Fruit fly (Drosophila melanogaster): ENCODE results near the gene CG12691.

DNA sequence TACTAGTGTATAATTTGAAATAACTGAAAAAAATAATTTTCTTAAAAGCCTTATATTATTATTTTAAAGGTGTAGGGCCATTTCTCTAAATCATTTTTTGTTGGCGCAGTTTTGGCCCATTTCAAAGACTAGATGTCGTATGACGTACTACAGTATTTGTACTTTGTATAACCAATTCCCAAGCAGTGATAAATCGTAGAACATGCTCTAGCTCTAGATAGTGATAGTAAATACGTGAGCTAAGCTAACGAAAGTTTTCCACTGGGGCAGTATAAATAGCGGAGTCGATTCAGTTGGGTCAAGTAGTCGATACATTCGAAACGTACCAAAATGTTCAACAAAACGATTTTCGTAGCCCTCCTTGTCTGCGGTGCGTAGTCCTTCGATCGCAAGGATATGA is 18.9 kb upstream of the CG12691 start, which contains the start of gene CG43134:
- TF ChIP-seq CG31627 (GFP tag; optimal IDR thresholded peaks at IDR 0.05) (no peak), CG3032 (tag; optimal IDR thresholded peaks at IDR 0.05) (no peak), ss (GFP tag; optimal IDR thresholded peaks at IDR 0.05) (no peak), eg (GFP tag; IDR thresholded peaks at IDR 0.05) (no peak), CG34406 (GFP tag; optimal IDR thresholded peaks at IDR 0.05) (no peak), cyc (GFP tag; optimal IDR thresholded peaks at IDR 0.05) (no peak), Ets21C (GFP tag; optimal IDR thresholded peaks at IDR 0.05) (no peak)
